Worm (Caenorhabditis elegans) whole organism, L4/young adult: Measurements from ENCODE around the gene mre-11.

Experiments
- W03F9.2 ChIP-seq: fragments of 150-350 bp; optimal IDR thresholded peaks from 2 replicates; lab custom pipeline; 2014; ENCODE audit warnings: missing biosample characterization, missing genetic modification characterization
- him-1 ChIP-seq: sonication (generic microtip); optimal IDR thresholded peaks from 2 replicates; lab custom pipeline; 2016; ENCODE audit warnings: missing genotype, missing genetic modification reagents, missing genetic modification characterization, missing compliant biosample characterization

DNA sequence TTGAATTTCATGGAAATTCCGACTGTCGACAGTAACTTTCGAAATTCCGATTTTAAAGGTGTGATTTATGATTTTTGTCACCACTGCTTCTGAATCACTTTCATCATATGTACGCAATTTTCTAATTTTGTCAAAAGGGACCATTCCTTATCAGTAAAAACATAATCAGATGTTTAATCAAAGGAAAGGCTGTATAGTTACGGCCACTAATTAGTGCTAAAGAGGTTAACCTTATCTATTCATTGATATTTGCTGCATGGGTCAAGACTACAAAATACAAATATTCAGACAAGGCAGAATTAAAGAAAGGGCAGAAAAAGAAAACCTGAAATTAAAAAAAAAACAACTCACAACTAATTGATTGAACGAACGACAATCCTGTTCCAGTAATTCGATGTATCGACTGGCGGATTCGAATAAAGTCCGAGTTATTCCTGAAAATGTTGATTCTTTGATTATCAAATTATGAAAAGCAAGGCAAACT lies 4.6 kb downstream of the mre-11 start, which contains the start of gene T28B11.1:
- no peak for TF ChIP-seq him-1 (tag; lab: Kevin White, UChicago)
- TF ChIP-seq W03F9.2 (tag; lab: Kevin White, UChicago) = no peak
